Fruit fly (Drosophila melanogaster) Kc167 (cell line): ENCODE data around the gene Ser12.

Experiments used
- Sin3A ChIP-seq: fragments of >200 bp; optimal IDR thresholded peaks from 2 replicates; lab custom pipeline; 2018; ENCODE audit warnings: missing external identifiers
- ttk ChIP-seq: sonication (Bioruptor generic); optimal IDR thresholded peaks from 2 replicates; lab custom pipeline; 2017; ENCODE audit warnings: missing external identifiers

DNA sequence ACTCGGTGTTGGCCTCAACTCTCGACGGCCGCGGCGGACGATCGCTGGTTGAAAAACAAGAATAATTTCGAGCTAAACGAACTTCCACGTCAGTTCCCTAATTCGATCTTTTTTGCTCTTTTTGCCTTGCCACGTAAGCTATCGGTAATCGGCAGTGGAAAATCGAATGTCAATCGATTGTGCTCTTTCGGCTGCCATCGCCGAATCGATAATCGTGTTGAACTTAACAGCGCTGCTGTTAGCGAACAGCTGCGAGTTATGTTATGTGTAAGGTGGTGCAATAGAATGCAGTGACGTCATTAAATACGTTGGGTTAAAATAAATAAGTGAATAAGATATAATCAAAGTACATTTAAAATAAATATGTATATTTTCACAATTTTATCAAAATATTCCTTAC is 14.4 kb downstream of the Ser12 start, which contains the start of gene Sec24CD:
- TF ChIP-seq ttk (lab: Kevin White, UChicago), result no peak
- no peak for TF ChIP-seq Sin3A
